Worm (Caenorhabditis elegans): ENCODE measurements around the gene dlat-2.
A peak's percentile ranks its signal among the peaks of the same experiment; 100 is the strongest.

dlat-2 gene

ce11 chrIV:17399455-17399854, 19.0 kb downstream of the dlat-2 start, which contains the start of gene T02D1.4:
Gene T02D1.4, plus strand, starts transcription at chrIV:17399755.
- TF ChIP-seq ces-1 (GFP tag; optimal IDR thresholded peaks at IDR 0.05) (no peak), ztf-7 (tag; optimal IDR thresholded peaks at IDR 0.05) (no peak), madf-5 (GFP tag; IDR thresholded peaks at IDR 0.05) (no peak), tra-1 (GFP tag; IDR thresholded peaks at IDR 0.05) (no peak), mdl-1 (tag; optimal IDR thresholded peaks at IDR 0.05) (no peak), ceh-62 (tag; optimal IDR thresholded peaks at IDR 0.05) (no peak), jun-1 (tag; optimal IDR thresholded peaks at IDR 0.05) (no peak), snpc-4 (tag; optimal IDR thresholded peaks at IDR 0.05) (no peak), nhr-76 (tag; optimal IDR thresholded peaks at IDR 0.05) (no peak), lin-13 (GFP tag; optimal IDR thresholded peaks at IDR 0.05) (no peak)

ce11 chrIV:17405530-17405929, 25.1 kb downstream of the dlat-2 start, which contains the start of gene pmp-4:
Gene pmp-4, minus strand, starts transcription at chrIV:17405630.
- TF ChIP-seq pqm-1 (tag; optimal IDR thresholded peaks at IDR 0.05) (peak; percentile 40), nhr-11 (tag; optimal IDR thresholded peaks at IDR 0.05) (no peak), madf-5 (GFP tag; IDR thresholded peaks at IDR 0.05) (no peak), vab-7 (GFP tag; IDR thresholded peaks at IDR 0.05) (no peak), D1046.2 (GFP tag; IDR thresholded peaks at IDR 0.05) (no peak), egl-43 (GFP tag; IDR thresholded peaks at IDR 0.05) (no peak), lin-29 (GFP tag; IDR thresholded peaks at IDR 0.05) (no peak), cey-2 (tag; optimal IDR thresholded peaks at IDR 0.05; ENCODE audit: borderline replicate concordance, insufficient read depth) (no peak), ceh-20 (GFP tag; IDR thresholded peaks at IDR 0.05) (no peak), egl-27 (tag; optimal IDR thresholded peaks at IDR 0.05) (no peak), hlh-11 (tag; optimal IDR thresholded peaks at IDR 0.05) (no peak), nhr-28 (tag; optimal IDR thresholded peaks at IDR 0.05) (peak; percentile 34), tra-1 (GFP tag; IDR thresholded peaks at IDR 0.05) (no peak), daf-16 (GFP tag; optimal IDR thresholded peaks at IDR 0.05) (no peak), daf-16 (tag; optimal IDR thresholded peaks at IDR 0.05) (peak; percentile 55), unc-62 (GFP tag; optimal IDR thresholded peaks at IDR 0.05 in 1 of 2) (no peak), unc-62 (tag; optimal IDR thresholded peaks at IDR 0.05) (no peak), ces-1 (GFP tag; optimal IDR thresholded peaks at IDR 0.05) (no peak), ZK337.2 (GFP tag; IDR thresholded peaks at IDR 0.05) (no peak), spr-3 (GFP tag; optimal IDR thresholded peaks at IDR 0.05) (no peak)

- TF ChIP-seq mes-2 (tag; optimal IDR thresholded peaks at IDR 0.05; ENCODE audit: poor library complexity, severe bottlenecking), result no peak
- TF ChIP-seq nhr-28 (tag; optimal IDR thresholded peaks at IDR 0.05), result peak; percentile 56
- no peak for TF ChIP-seq arid-1 (GFP tag; conservative IDR thresholded peaks at IDR 0.05)
- no peak for TF ChIP-seq Y75B8A.6 (GFP tag; IDR thresholded peaks at IDR 0.05)
- TF ChIP-seq lin-15B (tag; optimal IDR thresholded peaks at IDR 0.05), result no peak
- TF ChIP-seq fkh-10 (GFP tag; optimal IDR thresholded peaks at IDR 0.05), result no peak
- no peak for TF ChIP-seq zfp-2 (tag; optimal IDR thresholded peaks at IDR 0.05)
- TF ChIP-seq F49E8.2 (tag; optimal IDR thresholded peaks at IDR 0.05; ENCODE audit: borderline replicate concordance), result no peak
- TF ChIP-seq nhr-102 (tag; optimal IDR thresholded peaks at IDR 0.05), result no peak
- no peak for TF ChIP-seq D1046.2 (GFP tag; IDR thresholded peaks at IDR 0.05)
- TF ChIP-seq hmg-1.1 (GFP tag; IDR thresholded peaks at IDR 0.05), result no peak
- no peak for TF ChIP-seq ctbp-1 (GFP tag; IDR thresholded peaks at IDR 0.05)
- no peak for TF ChIP-seq F37D6.2 (tag; optimal IDR thresholded peaks at IDR 0.05)
- no peak for TF ChIP-seq lim-7 (GFP tag; IDR thresholded peaks at IDR 0.05)
- TF ChIP-seq unc-39 (tag; optimal IDR thresholded peaks at IDR 0.05), result no peak
- no peak for TF ChIP-seq ceh-20 (GFP tag; IDR thresholded peaks at IDR 0.05)
- TF ChIP-seq lir-3 (tag; optimal IDR thresholded peaks at IDR 0.05), result no peak
- TF ChIP-seq nhr-41 (GFP tag; IDR thresholded peaks at IDR 0.05), result no peak
- no peak for TF ChIP-seq unc-130 (GFP tag; optimal IDR thresholded peaks at IDR 0.05)
- TF ChIP-seq lin-1 (GFP tag; IDR thresholded peaks at IDR 0.05), result no peak
- no peak for TF ChIP-seq ceh-32 (tag; optimal IDR thresholded peaks at IDR 0.05; ENCODE audit: poor library complexity)
- TF ChIP-seq daf-16 (GFP tag; optimal IDR thresholded peaks at IDR 0.05), result no peak
- peak; percentile 82 for TF ChIP-seq daf-16 (tag; optimal IDR thresholded peaks at IDR 0.05)
- no peak for TF ChIP-seq nhr-111 (GFP tag; optimal IDR thresholded peaks at IDR 0.05)
- TF ChIP-seq daf-8 (GFP tag; IDR thresholded peaks at IDR 0.05), result no peak
- no peak for TF ChIP-seq zip-11 (GFP tag; IDR thresholded peaks at IDR 0.05)
- no peak for TF ChIP-seq ceh-62 (tag; optimal IDR thresholded peaks at IDR 0.05)
- no peak for TF ChIP-seq mdt-29 (GFP tag; IDR thresholded peaks at IDR 0.05)
These were observed 25.7 kb downstream of the dlat-2 start for ce11 chrIV:17406119-17406518.
